Fruit fly (Drosophila melanogaster): ENCODE results near the gene CG4596.
A peak's percentile ranks its signal among the peaks of the same experiment; 100 is the strongest.

CG4596 gene

dm6 chr3R:10829746-10830145 is 43.1 kb upstream of the CG4596 start (continued):
- TF ChIP-seq CG1621 (tag; optimal IDR thresholded peaks at IDR 0.05) (peak; percentile 51), salr (GFP tag; optimal IDR thresholded peaks at IDR 0.05) (peak; percentile 24 to 43), CG8319 (GFP tag; optimal IDR thresholded peaks at IDR 0.05) (no peak), eg (GFP tag; IDR thresholded peaks at IDR 0.05) (no peak), Hr4 (GFP tag; optimal IDR thresholded peaks at IDR 0.05) (no peak), Gug (GFP tag; IDR thresholded peaks at IDR 0.05) (no peak), acj6 (GFP tag; optimal IDR thresholded peaks at IDR 0.05) (no peak), fd85E (GFP tag; optimal IDR thresholded peaks at IDR 0.05) (no peak), lz (GFP tag; optimal IDR thresholded peaks at IDR 0.05) (no peak), Sox15 (GFP tag; optimal IDR thresholded peaks at IDR 0.05) (no peak), spab (GFP tag; optimal IDR thresholded peaks at IDR 0.05) (peak; percentile 57), ss (GFP tag; optimal IDR thresholded peaks at IDR 0.05) (peak; percentile 55 to 61)

- TF ChIP-seq fd85E (GFP tag; optimal IDR thresholded peaks at IDR 0.05) = peak; percentile 4
- TF ChIP-seq topi (GFP tag; optimal IDR thresholded peaks at IDR 0.05) = peak; percentile 48
- peak; percentile 88 for TF ChIP-seq Gug (GFP tag; IDR thresholded peaks at IDR 0.05)
- TF ChIP-seq CG7368 (GFP tag; optimal IDR thresholded peaks at IDR 0.05) = peak; percentile 73
- TF ChIP-seq CG8632 (GFP tag; optimal IDR thresholded peaks at IDR 0.05) = peak; percentile 19
- TF ChIP-seq OdsH (GFP tag; optimal IDR thresholded peaks at IDR 0.05) = peak; percentile 76
- peak; percentile 79 for TF ChIP-seq CG16779 (tag; optimal IDR thresholded peaks at IDR 0.05)
- TF ChIP-seq CG1621 (tag; optimal IDR thresholded peaks at IDR 0.05) = peak; percentile 18
- TF ChIP-seq Smox (GFP tag; optimal IDR thresholded peaks at IDR 0.05) = no peak
- TF ChIP-seq CG9139 (GFP tag; optimal IDR thresholded peaks at IDR 0.05) = peak; percentile 83
- peak; percentile 62 for TF ChIP-seq Sox14 (GFP tag; optimal IDR thresholded peaks at IDR 0.05)
- TF ChIP-seq ss (GFP tag; optimal IDR thresholded peaks at IDR 0.05) = peak; percentile 83 to 91
- TF ChIP-seq Hr39 (GFP tag; optimal IDR thresholded peaks at IDR 0.05) = no peak
- TF ChIP-seq CG6163 (GFP tag; IDR thresholded peaks at IDR 0.05) = peak; percentile 97
- peak; percentile 88 for TF ChIP-seq CG32006 (GFP tag; optimal IDR thresholded peaks at IDR 0.05)
- TF ChIP-seq CG11902 (GFP tag; optimal IDR thresholded peaks at IDR 0.05) = peak; percentile 49
- peak; percentile 88 for TF ChIP-seq Eip75B (GFP tag; optimal IDR thresholded peaks at IDR 0.05)
- TF ChIP-seq CG4318 (GFP tag; optimal IDR thresholded peaks at IDR 0.05) = peak; percentile 76
- peak; percentile 55 for TF ChIP-seq net (GFP tag; optimal IDR thresholded peaks at IDR 0.05)
- TF ChIP-seq CG6276 (GFP tag; optimal IDR thresholded peaks at IDR 0.05) = peak; percentile 91
- TF ChIP-seq Hr4 (GFP tag; optimal IDR thresholded peaks at IDR 0.05) = peak; percentile 83
- peak; percentile 73 for TF ChIP-seq achi (GFP tag; optimal IDR thresholded peaks at IDR 0.05)
- no peak for TF ChIP-seq Blimp-1 (GFP tag; optimal IDR thresholded peaks at IDR 0.05)
- peak; percentile 89 for TF ChIP-seq CG15336 (GFP tag; IDR thresholded peaks at IDR 0.05)
- no peak for TF ChIP-seq Sox15 (GFP tag; optimal IDR thresholded peaks at IDR 0.05)
- TF ChIP-seq CG34406 (GFP tag; optimal IDR thresholded peaks at IDR 0.05) = peak; percentile 28
- TF ChIP-seq CG3919 (GFP tag; optimal IDR thresholded peaks at IDR 0.05) = peak; percentile 93
- no peak for TF ChIP-seq Sox102F (GFP tag; optimal IDR thresholded peaks at IDR 0.05)
- peak; percentile 76 for TF ChIP-seq CG10631 (GFP tag; optimal IDR thresholded peaks at IDR 0.05)
- peak; percentile 9 for TF ChIP-seq Met (GFP tag; optimal IDR thresholded peaks at IDR 0.05)
- TF ChIP-seq Ets21C (GFP tag; optimal IDR thresholded peaks at IDR 0.05) = no peak
- TF ChIP-seq fd59A (GFP tag; optimal IDR thresholded peaks at IDR 0.05) = peak; percentile 73
- peak; percentile 67 for TF ChIP-seq pdm3 (GFP tag; optimal IDR thresholded peaks at IDR 0.05)
- no peak for TF ChIP-seq CG6854 (GFP tag; optimal IDR thresholded peaks at IDR 0.05)
- TF ChIP-seq eg (GFP tag; IDR thresholded peaks at IDR 0.05) = peak; percentile 95
- no peak for TF ChIP-seq CG31627 (GFP tag; optimal IDR thresholded peaks at IDR 0.05)
- peak; percentile 65 for TF ChIP-seq svp (GFP tag)
- no peak for TF ChIP-seq Hr38 (GFP tag; optimal IDR thresholded peaks at IDR 0.05)
- peak; percentile 60 for TF ChIP-seq acj6 (GFP tag; optimal IDR thresholded peaks at IDR 0.05)
- TF ChIP-seq salr (GFP tag; optimal IDR thresholded peaks at IDR 0.05) = peak; percentile 37 to 86
- peak; percentile 87 for TF ChIP-seq CG11762 (GFP tag; optimal IDR thresholded peaks at IDR 0.05; ENCODE audit: insufficient read depth)
- peak; percentile 68 for TF ChIP-seq dac (GFP tag; optimal IDR thresholded peaks at IDR 0.05)
- TF ChIP-seq CG8319 (GFP tag; optimal IDR thresholded peaks at IDR 0.05) = peak; percentile 55
- peak; percentile 43 for TF ChIP-seq cyc (GFP tag; optimal IDR thresholded peaks at IDR 0.05)
- peak; percentile 90 for TF ChIP-seq dsx (GFP tag; optimal IDR thresholded peaks at IDR 0.05; ENCODE audit: poor library complexity, severe bottlenecking)
- TF ChIP-seq fkh (GFP tag; optimal IDR thresholded peaks at IDR 0.05) = no peak
These were observed 40.2 kb upstream of the CG4596 start for dm6 chr3R:10832526-10833165.
